Fruit fly (Drosophila melanogaster) whole organism, embryonic: ENCODE results near the gene wda.

Experiments
- Antp ChIP-seq: fragments of 200-800 bp; sonication (Bioruptor generic); optimal IDR thresholded peaks from 3 replicates; lab custom pipeline; 2016; ENCODE audit warnings: missing biosample characterization, missing genetic modification characterization
- Atf3 ChIP-seq: fragments of 200-800 bp; sonication (Bioruptor generic); optimal IDR thresholded peaks from 3 replicates; lab custom pipeline; 2016; ENCODE audit warnings: missing biosample characterization, missing genetic modification characterization
- Awh ChIP-seq: fragments of 200-800 bp; sonication (Bioruptor generic); IDR thresholded peaks from 2 replicates; pipeline ENCODE4, ENCODE4 v1.3.6; 2022; ENCODE audit warnings: missing biosample characterization, missing genetic modification characterization
- CG11456 ChIP-seq: fragments of 200-800 bp; sonication (Bioruptor generic); IDR thresholded peaks from 3 replicates; pipeline ENCODE4 v1.3.6; 2022; ENCODE audit warnings: missing biosample characterization, missing genetic modification characterization
- CG12219 ChIP-seq: fragments of 200-800 bp; sonication (Bioruptor generic); optimal IDR thresholded peaks from 3 replicates; lab custom pipeline; 2018; ENCODE audit warnings: missing biosample characterization, mild to moderate bottlenecking, missing genetic modification characterization
- CG2678 ChIP-seq: fragments of 200-800 bp; sonication (Bioruptor generic); optimal IDR thresholded peaks from 3 replicates; lab custom pipeline; 2019; ENCODE audit warnings: missing biosample characterization, mild to moderate bottlenecking, missing genetic modification characterization, moderate library complexity
- CG3163 ChIP-seq: fragments of 200-800 bp; sonication (Bioruptor generic); optimal IDR thresholded peaks from 3 replicates; lab custom pipeline; 2016; ENCODE audit warnings: missing biosample characterization, missing genetic modification characterization
- CG32532 ChIP-seq: fragments of 200-800 bp; sonication (Bioruptor generic); IDR thresholded peaks from 2 replicates; pipeline ENCODE4 v1.3.6; 2022; ENCODE audit warnings: missing biosample characterization, missing genetic modification characterization
- CG34376 ChIP-seq: fragments of 200-800 bp; sonication (Bioruptor generic); optimal IDR thresholded peaks from 2 replicates; lab custom pipeline; 2018; ENCODE audit warnings: missing biosample characterization, mild to moderate bottlenecking, missing genetic modification characterization
- CG3726 ChIP-seq: fragments of 200-800 bp; sonication (Bioruptor generic); IDR thresholded peaks from 3 replicates; pipeline ENCODE4, ENCODE4 v1.3.6; 2022; ENCODE audit warnings: missing biosample characterization, missing genetic modification characterization
- CG6272 ChIP-seq: fragments of 200-800 bp; sonication (Bioruptor generic); IDR thresholded peaks from 2 replicates; pipeline ENCODE4 v1.3.6; 2022; ENCODE audit warnings: missing biosample characterization, missing genetic modification characterization
- CG6654 ChIP-seq: fragments of 200-800 bp; sonication (Bioruptor generic); optimal IDR thresholded peaks from 2 replicates; lab custom pipeline; 2017; ENCODE audit warnings: missing biosample characterization, mild to moderate bottlenecking, missing genetic modification characterization
- CG6689 ChIP-seq: fragments of 200-800 bp; sonication (Bioruptor generic); IDR thresholded peaks from 2 replicates; pipeline ENCODE4 v1.3.6; 2022; ENCODE audit warnings: missing biosample characterization, missing genetic modification characterization
- CG7745 ChIP-seq: fragments of 200-800 bp; sonication (Bioruptor generic); optimal IDR thresholded peaks from 2 replicates; lab custom pipeline; 2018; ENCODE audit warnings: missing biosample characterization, mild to moderate bottlenecking, missing genetic modification characterization, moderate library complexity
- CG7963 ChIP-seq: fragments of 200-800 bp; sonication (Bioruptor generic); IDR thresholded peaks from 3 replicates; pipeline ENCODE4 v1.3.6; 2022; ENCODE audit warnings: missing biosample characterization, missing genetic modification characterization; ENCODE audit not compliant: partially characterized antibody
- CG9215 ChIP-seq: fragments of 200-800 bp; sonication (Bioruptor generic); IDR thresholded peaks from 2 replicates; pipeline ENCODE4 v1.3.6; 2022; ENCODE audit warnings: missing biosample characterization, missing genetic modification characterization
- Deaf1 ChIP-seq: fragments of 200-800 bp; optimal IDR thresholded peaks from 3 replicates; lab custom pipeline; 2019; ENCODE audit warnings: missing biosample characterization, mild to moderate bottlenecking, missing genetic modification characterization, moderate library complexity
- Dip3 ChIP-seq: fragments of 200-800 bp; sonication (Bioruptor generic); optimal IDR thresholded peaks from 3 replicates; lab custom pipeline; 2016; ENCODE audit warnings: missing biosample characterization, missing genetic modification characterization
- Dref ChIP-seq: fragments of 200-800 bp; sonication (Bioruptor generic); IDR thresholded peaks from 2 replicates; pipeline ENCODE4 v1.3.6; 2022; ENCODE audit warnings: missing biosample characterization, missing genetic modification characterization
- ERR ChIP-seq: fragments of 200-800 bp; sonication (Bioruptor generic); optimal IDR thresholded peaks from 2 replicates; lab custom pipeline; 2016; ENCODE audit warnings: missing biosample characterization, missing genetic modification characterization
- Eip74EF ChIP-seq, 2 experiments: fragments of 200-800 bp in 1 of 2; fragments of >200 bp in 1 of 2; sonication (Bioruptor generic) in 1 of 2; optimal IDR thresholded peaks; 2 replicates each; lab custom pipeline; 2017 to 2019; ENCODE audit warnings: missing biosample characterization in 2 of 2, missing genetic modification characterization in 2 of 2, mild to moderate bottlenecking in 1 of 2, moderate library complexity in 1 of 2
- Fer1 ChIP-seq: fragments of 200-800 bp; sonication (Bioruptor generic); optimal IDR thresholded peaks from 2 replicates; lab custom pipeline; 2017; ENCODE audit warnings: missing biosample characterization, mild to moderate bottlenecking, missing genetic modification characterization
- HHEX ChIP-seq: fragments of 200-800 bp; sonication (Bioruptor generic); optimal IDR thresholded peaks from 3 replicates; lab custom pipeline; 2017; ENCODE audit warnings: missing biosample characterization, mild to moderate bottlenecking, missing genetic modification characterization, missing genetic modification reagents
- Hand ChIP-seq: fragments of 200-800 bp; sonication (Bioruptor generic); optimal IDR thresholded peaks from 2 replicates; lab custom pipeline; 2017; ENCODE audit warnings: mild to moderate bottlenecking, missing biosample characterization, missing genetic modification reagents, missing genetic modification characterization
- Hr51 ChIP-seq, 2 experiments: fragments of 200-800 bp; sonication (Bioruptor generic); optimal IDR thresholded peaks; 2 replicates in 1 of 2; 3 replicates in 1 of 2; lab custom pipeline; 2016 to 2018; ENCODE audit warnings: missing biosample characterization in 2 of 2, missing genetic modification characterization in 2 of 2, mild to moderate bottlenecking in 1 of 2, moderate library complexity in 1 of 2
- MBD-R2 ChIP-seq: fragments of 200-800 bp; sonication (Bioruptor generic); IDR thresholded peaks from 2 replicates; pipeline ENCODE4 v1.3.6; 2022; ENCODE audit warnings: missing biosample characterization, missing genetic modification characterization
- Med ChIP-seq: fragments of 200-800 bp; sonication (Bioruptor generic); peaks from one replicate; lab custom pipeline; 2016; ENCODE audit warnings: missing biosample characterization, missing genetic modification characterization, mild to moderate bottlenecking, inconsistent platforms, moderate library complexity
- Meics ChIP-seq: fragments of 200-800 bp; sonication (Bioruptor generic); optimal IDR thresholded peaks from 2 replicates; lab custom pipeline; 2017; ENCODE audit warnings: missing biosample characterization, mild to moderate bottlenecking, missing genetic modification characterization
- Myb ChIP-seq: fragments of 200-800 bp; sonication (Bioruptor generic); optimal IDR thresholded peaks from 2 replicates; lab custom pipeline; 2016; ENCODE audit warnings: missing biosample characterization, missing genetic modification characterization
- NK7.1 ChIP-seq: fragments of 200-800 bp; sonication (Bioruptor generic); optimal IDR thresholded peaks from 3 replicates; lab custom pipeline; 2016; ENCODE audit warnings: missing biosample characterization, missing genetic modification characterization
- Oaz ChIP-seq: fragments of 200-800 bp; sonication (Bioruptor generic); IDR thresholded peaks from 2 replicates; pipeline ENCODE4 v1.3.6; 2022; ENCODE audit warnings: missing biosample characterization, missing genetic modification characterization
- Oli ChIP-seq: fragments of 200-800 bp; sonication (Bioruptor generic); optimal IDR thresholded peaks from 2 replicates; lab custom pipeline; 2018; ENCODE audit warnings: missing biosample characterization, mild to moderate bottlenecking, missing genetic modification characterization, moderate library complexity
- Vsx1 ChIP-seq: fragments of 200-800 bp; sonication (Bioruptor generic); optimal IDR thresholded peaks from 2 replicates; lab custom pipeline; 2017; ENCODE audit warnings: missing biosample characterization, mild to moderate bottlenecking, missing genetic modification characterization, missing genetic modification reagents
- bab2 ChIP-seq: fragments of 200-800 bp; sonication (Bioruptor generic); optimal IDR thresholded peaks from 2 replicates; lab custom pipeline; 2016; ENCODE audit warnings: missing biosample characterization, missing genetic modification characterization
- bbx ChIP-seq: fragments of 200-800 bp; sonication (Bioruptor generic); IDR thresholded peaks from 2 replicates; pipeline ENCODE4 v1.3.6; 2022; ENCODE audit warnings: missing biosample characterization, missing genetic modification characterization; ENCODE audit not compliant: partially characterized antibody
- disco-r ChIP-seq: fragments of 200-800 bp; sonication (Bioruptor generic); optimal IDR thresholded peaks from 2 replicates; lab custom pipeline; 2016; ENCODE audit warnings: missing biosample characterization, missing genetic modification characterization
- dpn ChIP-seq, 2 experiments: fragments of 200-800 bp; sonication (Bioruptor generic); optimal IDR thresholded peaks; 3 replicates each; lab custom pipeline; 2016; ENCODE audit warnings: missing biosample characterization in 2 of 2, missing genetic modification characterization in 2 of 2
- esg ChIP-seq: fragments of 200-800 bp; sonication (Bioruptor generic); conservative IDR thresholded peaks from 2 replicates; pipeline ENCODE4 v1.3.6; 2022; ENCODE audit warnings: missing biosample characterization, missing genetic modification characterization
- fd64A ChIP-seq: fragments of 200-800 bp; sonication (Bioruptor generic); optimal IDR thresholded peaks from 3 replicates; lab custom pipeline; 2018; ENCODE audit warnings: missing biosample characterization, mild to moderate bottlenecking, missing genetic modification characterization
- gce ChIP-seq: fragments of 200-800 bp; sonication (Bioruptor generic); IDR thresholded peaks from 3 replicates; pipeline ENCODE4 v1.3.6; 2022; ENCODE audit warnings: missing biosample characterization, missing genetic modification characterization
- lab ChIP-seq: fragments of 200-800 bp; sonication (Bioruptor generic); optimal IDR thresholded peaks from 3 replicates; lab custom pipeline; 2017; ENCODE audit warnings: missing biosample characterization, missing genetic modification characterization, mild to moderate bottlenecking, moderate library complexity, missing genetic modification reagents
- p53 ChIP-seq: fragments of 200-800 bp; sonication (Bioruptor generic); optimal IDR thresholded peaks from 2 replicates; lab custom pipeline; 2016; ENCODE audit warnings: missing biosample characterization, missing genetic modification characterization
- ranshi ChIP-seq: fragments of 200-800 bp; sonication (Bioruptor generic); IDR thresholded peaks from 2 replicates; pipeline ENCODE4 v1.3.6; 2022; ENCODE audit warnings: missing biosample characterization, missing genetic modification characterization
- slbo ChIP-seq: fragments of 200-800 bp; sonication (Bioruptor generic); IDR thresholded peaks from 2 replicates; pipeline ENCODE4 v1.3.6; 2022; ENCODE audit warnings: missing biosample characterization, missing genetic modification characterization
- sna ChIP-seq: fragments of 200-800 bp; sonication (Bioruptor generic); IDR thresholded peaks from 2 replicates; pipeline ENCODE4 v1.3.6; 2022; ENCODE audit warnings: missing biosample characterization, missing genetic modification characterization; ENCODE audit not compliant: partially characterized antibody
- tap ChIP-seq: fragments of 200-800 bp; optimal IDR thresholded peaks from 3 replicates; lab custom pipeline; 2019; ENCODE audit warnings: missing biosample characterization, mild to moderate bottlenecking, missing genetic modification characterization, moderate library complexity
- toy ChIP-seq: fragments of 200-800 bp; sonication (Bioruptor generic); IDR thresholded peaks from 2 replicates; pipeline ENCODE4 v1.3.6; 2022; ENCODE audit warnings: missing biosample characterization, missing genetic modification characterization
- trem ChIP-seq: fragments of 200-800 bp; optimal IDR thresholded peaks from 3 replicates; lab custom pipeline; 2019; ENCODE audit warnings: missing biosample characterization, mild to moderate bottlenecking, missing genetic modification characterization, moderate library complexity
- vfl ChIP-seq: fragments of 200-800 bp; sonication (Bioruptor generic); optimal IDR thresholded peaks from 2 replicates; lab custom pipeline; 2016; ENCODE audit warnings: missing biosample characterization, missing genetic modification characterization
- vvl ChIP-seq: fragments of 200-800 bp; sonication (Bioruptor generic); IDR thresholded peaks from 2 replicates; pipeline ENCODE4 v1.3.6; 2022; ENCODE audit warnings: missing biosample characterization, missing genetic modification characterization

Gene wda

DNA sequence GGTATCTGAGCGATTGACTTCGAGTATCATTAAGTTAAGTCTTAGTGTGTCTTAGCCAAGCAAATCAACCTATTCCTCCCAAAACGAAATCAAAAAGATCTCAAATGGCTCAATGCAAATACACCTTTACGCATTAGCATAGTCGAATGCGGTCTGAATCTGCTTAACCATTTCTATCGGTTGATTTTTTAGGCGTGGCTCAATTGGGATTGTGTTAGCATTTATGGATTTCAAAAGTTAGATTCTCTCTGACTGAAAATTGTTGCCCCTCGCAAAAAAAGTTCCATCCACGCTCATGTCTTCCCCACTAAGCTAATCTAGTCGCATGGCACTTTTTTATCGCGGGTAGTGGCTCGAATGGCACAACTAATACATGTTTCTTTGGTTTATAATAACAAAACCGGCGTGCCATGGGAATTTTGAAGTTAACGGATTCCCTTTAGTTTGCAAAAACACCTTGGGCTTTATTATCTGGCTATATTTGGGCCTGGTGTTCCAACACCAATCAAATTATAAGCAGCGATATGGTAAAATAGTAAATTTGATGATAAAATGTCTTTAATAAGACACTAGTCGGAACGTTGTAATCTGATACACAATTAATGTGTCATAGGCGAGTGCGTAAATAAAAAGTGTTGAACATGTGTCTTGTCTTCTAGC, 29.2 kb downstream of the wda start (continued):
- TF ChIP-seq sna (GFP tag; lab: Robert Waterston, UW): no peak
- no peak for TF ChIP-seq gce (GFP tag; lab: Robert Waterston, UW)
- TF ChIP-seq CG6654 (GFP tag; lab: Kevin White, UChicago): no peak
- TF ChIP-seq p53 (GFP tag; lab: Kevin White, UChicago): no peak
- TF ChIP-seq disco-r (GFP tag; lab: Kevin White, UChicago): no peak
- no peak for TF ChIP-seq Hr51 (GFP tag; optimal IDR thresholded peaks at IDR 0.05; lab: Kevin White, UChicago)
- TF ChIP-seq ranshi (GFP tag; lab: Robert Waterston, UW): 0 out of 2 replicates have a peak, but pooled peaks have one; percentile 18
- peak; percentile 61 for TF ChIP-seq slbo (GFP tag; lab: Robert Waterston, UW)
- no peak for TF ChIP-seq trem (tag; lab: Kevin White, UChicago)
- TF ChIP-seq vvl (GFP tag; lab: Robert Waterston, UW): peak; percentile 71; the same call in 1 of the 2 replicates
- TF ChIP-seq NK7.1 (GFP tag; lab: Kevin White, UChicago): no peak
- TF ChIP-seq Fer1 (GFP tag; lab: Kevin White, UChicago): peak; percentile 43
- no peak for TF ChIP-seq toy (GFP tag; lab: Robert Waterston, UW)
- no peak for TF ChIP-seq CG6689 (GFP tag; lab: Robert Waterston, UW)
- peak; percentile 23 for TF ChIP-seq Hand (GFP tag; lab: Kevin White, UChicago)
- no peak for TF ChIP-seq CG6272
- TF ChIP-seq Meics: peak; percentile 65
- TF ChIP-seq Awh (GFP tag; lab: Robert Waterston, UW): no peak
- TF ChIP-seq vfl (GFP tag; lab: Kevin White, UChicago): peak; percentile 30
- peak; percentile 61 for TF ChIP-seq lab
- TF ChIP-seq CG34376 (GFP tag; lab: Kevin White, UChicago): peak; percentile 89
- no peak for TF ChIP-seq Atf3 (GFP tag; lab: Kevin White, UChicago)
- TF ChIP-seq CG7745 (tag; lab: Kevin White, UChicago): no peak
- TF ChIP-seq CG2678: peak; percentile 68
- 0 out of 3 replicates have a peak, but pooled peaks have one; percentile 35 for TF ChIP-seq CG11456 (GFP tag; lab: Robert Waterston, UW)
- TF ChIP-seq Oli: no peak
- peak; percentile 36 for TF ChIP-seq Myb (GFP tag; lab: Kevin White, UChicago)
- no peak for TF ChIP-seq Dref (GFP tag; lab: Robert Waterston, UW)
- TF ChIP-seq bab2: no peak
- peak; percentile 62 for TF ChIP-seq CG3163 (GFP tag; lab: Kevin White, UChicago)
- no peak for TF ChIP-seq bbx (GFP tag; lab: Robert Waterston, UW)
- TF ChIP-seq CG9215 (GFP tag; lab: Robert Waterston, UW): 0 out of 2 replicates have a peak, but pooled peaks have one; percentile 39
- TF ChIP-seq Antp (GFP tag; lab: Kevin White, UChicago): peak; percentile 16
- TF ChIP-seq MBD-R2 (GFP tag; lab: Robert Waterston, UW): no peak; the same call in 1 of the 2 replicates
- TF ChIP-seq Deaf1 (tag; lab: Kevin White, UChicago): no peak
- no peak for TF ChIP-seq CG3726 (GFP tag; lab: Robert Waterston, UW)
- no peak for TF ChIP-seq tap (tag; lab: Kevin White, UChicago)
- TF ChIP-seq CG7963 (GFP tag; lab: Robert Waterston, UW): no peak
- peak; percentile 89 for TF ChIP-seq Med (GFP tag; lab: Kevin White, UChicago)
- TF ChIP-seq dpn (GFP tag; optimal IDR thresholded peaks at IDR 0.05; lab: Kevin White, UChicago): peak in 1 of 2 experiments; percentile 10
- peak in 1 of 2 experiments; percentile 17 for TF ChIP-seq Eip74EF (GFP tag; optimal IDR thresholded peaks at IDR 0.05; lab: Kevin White, UChicago)
- TF ChIP-seq esg (GFP tag; lab: Robert Waterston, UW): no peak
- peak; percentile 46; the same call in 1 of the 2 replicates for TF ChIP-seq CG32532 (GFP tag; lab: Robert Waterston, UW)
- TF ChIP-seq CG12219 (GFP tag; lab: Kevin White, UChicago): no peak
- TF ChIP-seq Vsx1 (GFP tag; lab: Kevin White, UChicago): peak; percentile 25
- TF ChIP-seq HHEX (GFP tag; lab: Kevin White, UChicago): peak; percentile 33
- TF ChIP-seq Oaz (GFP tag; lab: Robert Waterston, UW): no peak
- TF ChIP-seq fd64A: no peak
- peak; percentile 6 for TF ChIP-seq ERR (GFP tag; lab: Kevin White, UChicago)
- TF ChIP-seq Dip3 (GFP tag; lab: Kevin White, UChicago): peak; percentile 16
